Worm (Caenorhabditis elegans) whole organism, young adult: ENCODE measurements around the gene fbxo-11.2.

Experiments
- bed-1 ChIP-seq: fragments of 200-800 bp; sonication (Bioruptor generic); IDR thresholded peaks from 2 replicates; pipeline ENCODE4 v1.3.6; 2022; ENCODE audit warnings: missing genetic modification reagents, missing genetic modification characterization, missing compliant biosample characterization
- nhr-90 ChIP-seq: sonication (generic microtip); optimal IDR thresholded peaks from 2 replicates; lab custom pipeline; 2016; ENCODE audit warnings: missing genotype, mild to moderate bottlenecking, missing genetic modification characterization, missing compliant biosample characterization

DNA sequence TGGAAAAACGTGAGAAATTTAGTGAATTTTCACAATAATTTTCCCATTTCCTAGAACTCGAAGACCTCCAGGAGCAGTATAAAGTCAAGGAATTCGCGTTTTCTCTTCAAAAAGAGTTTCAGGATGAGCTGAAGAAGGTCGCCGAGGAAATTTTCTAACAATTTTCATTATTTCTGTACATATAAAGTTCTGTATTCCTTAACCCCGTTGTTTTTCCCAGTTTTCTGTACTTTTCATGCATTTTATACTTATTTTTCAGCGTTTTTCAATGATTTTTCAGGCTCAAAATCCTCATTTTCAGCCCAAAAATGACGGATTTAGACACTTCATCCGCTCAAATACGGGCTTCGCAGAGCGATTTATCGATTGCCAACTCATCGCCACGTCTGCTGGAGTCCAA is 28.1 kb upstream of the fbxo-11.2 start, which contains the start of gene par-2:
- no peak for TF ChIP-seq bed-1 (GFP tag; lab: Robert Waterston, UW)
- no peak for TF ChIP-seq nhr-90 (tag; lab: Kevin White, UChicago)
